Worm (Caenorhabditis elegans) whole organism, L1 larva: Measurements from ENCODE around the gene W02D7.4.

Experiments
- efl-3 ChIP-seq: fragments of 200-800 bp; sonication (Bioruptor generic); optimal IDR thresholded peaks from 2 replicates; lab custom pipeline; 2018; ENCODE audit warnings: mild to moderate bottlenecking, missing genetic modification characterization, missing compliant biosample characterization
- nhr-237 ChIP-seq: fragments of 150-350 bp; optimal IDR thresholded peaks from 2 replicates; lab custom pipeline; 2014; ENCODE audit warnings: missing biosample characterization, missing genetic modification characterization
- unc-62 ChIP-seq: fragments of 150-350 bp; optimal IDR thresholded peaks from 2 replicates; lab custom pipeline; 2014; ENCODE audit warnings: missing biosample characterization, missing genetic modification reagents, missing genetic modification characterization

DNA sequence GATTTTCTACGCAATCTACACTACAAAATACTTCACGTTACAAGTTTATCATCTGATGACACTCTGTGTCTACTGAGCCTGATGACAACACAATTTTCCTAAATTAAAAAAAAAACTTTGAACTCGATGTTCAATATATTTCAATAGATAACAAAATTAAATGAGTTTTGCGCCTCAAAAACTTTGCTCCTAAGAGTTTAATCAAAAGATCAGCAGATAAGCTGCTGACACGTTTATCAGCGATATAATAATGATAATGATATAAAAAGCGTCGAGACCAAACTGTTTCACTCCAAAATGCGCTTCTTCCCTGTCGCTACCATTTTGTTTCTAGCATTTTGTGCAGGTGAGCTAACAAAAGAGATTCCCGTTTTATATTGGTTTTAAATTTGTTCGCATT is 10.3 kb upstream of the W02D7.4 start, which contains the start of gene clec-218:
- TF ChIP-seq unc-62 (GFP tag; lab: Kevin White, UChicago) (no peak), nhr-237 (no peak), efl-3 (no peak)
